Worm (Caenorhabditis elegans) whole organism, midembryonic: Measurements from ENCODE around the gene mrp-2.

Experiments
- flt-1 ChIP-seq: fragments of 200-800 bp; sonication (Bioruptor generic); IDR thresholded peaks from 2 replicates; pipeline ENCODE4 v1.3.6; 2022; ENCODE audit warnings: missing genetic modification characterization, missing compliant biosample characterization
- klf-2 ChIP-seq: fragments of 200-800 bp; sonication (Bioruptor generic); conservative IDR thresholded peaks from 2 replicates; pipeline ENCODE4 v1.3.6; 2022; ENCODE audit warnings: missing genetic modification reagents, missing genetic modification characterization, missing compliant biosample characterization
- ref-1 ChIP-seq: fragments of 200-800 bp; sonication (Bioruptor generic); conservative IDR thresholded peaks from 2 replicates; pipeline ENCODE4 v1.3.6; 2022; ENCODE audit warnings: missing genetic modification reagents, missing genetic modification characterization, missing compliant biosample characterization

DNA sequence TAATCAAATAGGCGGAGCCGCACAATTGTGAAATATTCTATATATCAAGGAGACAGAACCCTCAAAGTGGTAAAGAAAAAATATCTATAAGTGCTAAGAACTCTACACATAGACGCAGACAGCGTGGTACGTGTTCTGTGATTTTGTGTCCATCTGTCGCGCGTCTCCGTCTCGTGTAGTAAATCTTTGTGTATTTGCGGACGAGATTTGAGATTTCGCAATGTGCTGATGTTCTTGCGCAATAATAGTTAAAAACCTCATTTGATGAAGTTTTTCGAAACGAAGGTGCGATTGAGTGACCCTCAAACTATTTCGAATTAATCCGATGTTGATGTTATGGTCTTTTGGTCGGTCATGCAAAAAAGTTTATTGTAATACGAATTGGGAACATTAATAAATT is 769 bp upstream of the mrp-2 start:
- TF ChIP-seq klf-2 (GFP tag; lab: Robert Waterston, UW), result no peak
- TF ChIP-seq ref-1 (GFP tag; lab: Robert Waterston, UW), result no peak
- TF ChIP-seq flt-1 (GFP tag; lab: Robert Waterston, UW), result no peak
